Worm (Caenorhabditis elegans) whole organism, L1 larva: ENCODE measurements around the gene asp-4.

Experiments used
- Y116A8C.19 ChIP-seq: sonication (generic microtip); optimal IDR thresholded peaks from 2 replicates; lab custom pipeline; 2016; ENCODE audit warnings: missing compliant biosample characterization, missing genetic modification characterization, borderline replicate concordance
- blmp-1 ChIP-seq: fragments of 150-350 bp; optimal IDR thresholded peaks from 2 replicates; lab custom pipeline; 2014; ENCODE audit warnings: missing biosample characterization, missing genetic modification characterization
- ceh-63 ChIP-seq: fragments of 200-800 bp; sonication (Bioruptor generic); optimal IDR thresholded peaks from 2 replicates; lab custom pipeline; 2018; ENCODE audit warnings: mild to moderate bottlenecking, missing genetic modification characterization, missing compliant biosample characterization
- dpl-1 ChIP-seq, 3 experiments: fragments of 150-350 bp in 2 of 3; sonication (generic microtip) in 1 of 3; optimal IDR thresholded peaks; 2 replicates each; lab custom pipeline; 2014 to 2017; ENCODE audit warnings: missing biosample characterization in 3 of 3, missing genetic modification characterization in 3 of 3, missing genetic modification reagents in 3 of 3
- efl-1 ChIP-seq, 4 experiments: fragments of 150-350 bp; optimal IDR thresholded peaks in 3 of 4; peaks in 1 of 4; 1 replicate in 1 of 4; 2 replicates in 3 of 4; lab custom pipeline; 2014; ENCODE audit warnings: missing biosample characterization in 2 of 4, missing genetic modification characterization in 2 of 4, missing genetic modification reagents in 2 of 4
- egl-27 ChIP-seq, 2 experiments: fragments of 150-350 bp in 1 of 2; sonication (generic microtip); optimal IDR thresholded peaks; 3 replicates each; lab custom pipeline; 2017 to 2018; ENCODE audit warnings: missing biosample characterization in 2 of 2, missing genetic modification characterization in 2 of 2, missing genetic modification reagents in 2 of 2
- elt-2 ChIP-seq: sonication (generic microtip); optimal IDR thresholded peaks from 2 replicates; lab custom pipeline; 2016; ENCODE audit warnings: missing genetic modification characterization, mild to moderate bottlenecking, inconsistent platforms, missing compliant biosample characterization, missing genetic modification reagents
- elt-3 ChIP-seq, 6 experiments: fragments of 150-350 bp in 1 of 6; sonication (generic microtip); optimal IDR thresholded peaks; 2 replicates each; lab custom pipeline; 2017 to 2018; ENCODE audit warnings: missing biosample characterization in 6 of 6, missing genetic modification characterization in 6 of 6, inconsistent platforms in 1 of 6
- ets-5 ChIP-seq: fragments of 200-800 bp; sonication (Bioruptor generic); IDR thresholded peaks from 2 replicates; pipeline ENCODE4 v1.3.6; 2022; ENCODE audit warnings: missing genetic modification characterization, missing compliant biosample characterization
- fos-1 ChIP-seq: fragments of 150-350 bp; optimal IDR thresholded peaks from 2 replicates; lab custom pipeline; 2014; ENCODE audit warnings: missing biosample characterization, missing genetic modification characterization
- isw-1 ChIP-seq: fragments of 200-800 bp; sonication (Bioruptor generic); IDR thresholded peaks from 2 replicates; pipeline ENCODE4 v1.3.6; 2022; ENCODE audit warnings: missing genetic modification characterization, missing compliant biosample characterization
- lin-14 ChIP-seq: fragments of 200-800 bp; sonication (Bioruptor generic); optimal IDR thresholded peaks from 2 replicates; lab custom pipeline; 2018; ENCODE audit warnings: mild to moderate bottlenecking, missing genetic modification characterization, moderate library complexity, missing compliant biosample characterization
- lin-15B ChIP-seq: fragments of 150-350 bp; sonication (generic microtip); optimal IDR thresholded peaks from 3 replicates; lab custom pipeline; 2014; ENCODE audit warnings: missing biosample characterization, missing genetic modification characterization
- lin-35 ChIP-seq, 2 experiments: fragments of 150-350 bp; optimal IDR thresholded peaks; 2 replicates each; lab custom pipeline; 2014; ENCODE audit warnings: missing biosample characterization in 2 of 2, missing genetic modification characterization in 2 of 2, missing genetic modification reagents in 2 of 2
- lsy-2 ChIP-seq, 2 experiments: fragments of 150-350 bp; optimal IDR thresholded peaks; 2 replicates each; lab custom pipeline; 2014; ENCODE audit warnings: missing biosample characterization in 2 of 2, missing genetic modification characterization in 2 of 2
- mab-9 ChIP-seq: fragments of 200-800 bp; sonication (Bioruptor generic); IDR thresholded peaks from 2 replicates; pipeline ENCODE4 v1.3.6; 2022; ENCODE audit warnings: missing genetic modification reagents, missing genetic modification characterization, missing compliant biosample characterization
- mdl-1 ChIP-seq, 2 experiments: fragments of 150-350 bp; optimal IDR thresholded peaks; 2 replicates each; lab custom pipeline; 2014 to 2017; ENCODE audit warnings: missing biosample characterization in 2 of 2, missing genetic modification characterization in 2 of 2, inconsistent platforms in 1 of 2
- mef-2 ChIP-seq: fragments of 150-350 bp; optimal IDR thresholded peaks from 2 replicates; lab custom pipeline; 2014; ENCODE audit warnings: missing biosample characterization, missing genetic modification characterization
- nhr-12 ChIP-seq: sonication (generic microtip); optimal IDR thresholded peaks from 2 replicates; lab custom pipeline; 2017; ENCODE audit warnings: missing biosample characterization, missing genetic modification characterization
- nhr-19 ChIP-seq: fragments of 200-800 bp; sonication (Bioruptor generic); conservative IDR thresholded peaks from 2 replicates; pipeline ENCODE4 v1.3.6; 2022; ENCODE audit warnings: missing genetic modification characterization, missing compliant biosample characterization
- nhr-20 ChIP-seq: sonication (generic microtip); optimal IDR thresholded peaks from 2 replicates; lab custom pipeline; 2016; ENCODE audit warnings: mild to moderate bottlenecking, missing genetic modification characterization, missing compliant biosample characterization
- nhr-237 ChIP-seq: fragments of 150-350 bp; optimal IDR thresholded peaks from 2 replicates; lab custom pipeline; 2014; ENCODE audit warnings: missing biosample characterization, missing genetic modification characterization
- nhr-71 ChIP-seq: sonication (generic microtip); optimal IDR thresholded peaks from 2 replicates; lab custom pipeline; 2016; ENCODE audit warnings: mild to moderate bottlenecking, missing genetic modification characterization, moderate library complexity, missing compliant biosample characterization
- nhr-77 ChIP-seq: fragments of 150-350 bp; optimal IDR thresholded peaks from 2 replicates; lab custom pipeline; 2014; ENCODE audit warnings: missing biosample characterization, missing genetic modification characterization
- nhr-84 ChIP-seq: sonication (generic microtip); optimal IDR thresholded peaks from 2 replicates; lab custom pipeline; 2017; ENCODE audit warnings: missing biosample characterization, missing genetic modification characterization
- nhr-85 ChIP-seq: sonication (generic microtip); peaks from one replicate; lab custom pipeline; 2016; ENCODE audit warnings: missing genetic modification characterization, inconsistent platforms, missing compliant biosample characterization
- nhr-90 ChIP-seq: sonication (generic microtip); optimal IDR thresholded peaks from 2 replicates; lab custom pipeline; 2016; ENCODE audit warnings: mild to moderate bottlenecking, missing genetic modification characterization, missing compliant biosample characterization; ENCODE audit not compliant: poor library complexity
- snu-23 ChIP-seq: sonication (generic microtip); optimal IDR thresholded peaks from 2 replicates; lab custom pipeline; 2016; ENCODE audit warnings: missing genetic modification characterization, missing compliant biosample characterization
- swsn-7 ChIP-seq: sonication (generic microtip); optimal IDR thresholded peaks from 2 replicates; lab custom pipeline; 2016; ENCODE audit warnings: missing genetic modification characterization, missing compliant biosample characterization
- tlp-1 ChIP-seq: fragments of 150-350 bp; optimal IDR thresholded peaks from 2 replicates; lab custom pipeline; 2014; ENCODE audit warnings: missing biosample characterization, missing genetic modification characterization
- unc-130 ChIP-seq: fragments of 150-350 bp; optimal IDR thresholded peaks from 2 replicates; lab custom pipeline; 2017; ENCODE audit warnings: missing biosample characterization, missing genetic modification characterization, inconsistent platforms
- unc-30 ChIP-seq: sonication (generic microtip); optimal IDR thresholded peaks from 2 replicates; lab custom pipeline; 2017; ENCODE audit warnings: missing biosample characterization, missing genetic modification characterization
- unc-62 ChIP-seq: fragments of 150-350 bp; optimal IDR thresholded peaks from 2 replicates; lab custom pipeline; 2014; ENCODE audit warnings: missing biosample characterization, missing genetic modification reagents, missing genetic modification characterization
- unc-86 ChIP-seq: sonication (generic microtip); optimal IDR thresholded peaks from 2 replicates; lab custom pipeline; 2016; ENCODE audit warnings: missing genetic modification characterization, missing compliant biosample characterization
- xbp-1 ChIP-seq: sonication (generic microtip); optimal IDR thresholded peaks from 2 replicates; lab custom pipeline; 2016; ENCODE audit warnings: missing genetic modification characterization, missing compliant biosample characterization
- zag-1 ChIP-seq: fragments of 150-350 bp; optimal IDR thresholded peaks from 2 replicates; lab custom pipeline; 2014; ENCODE audit warnings: missing biosample characterization, missing genetic modification characterization
- ztf-11 ChIP-seq, 2 experiments: sonication (generic microtip); optimal IDR thresholded peaks; 2 replicates each; lab custom pipeline; 2016 to 2017; ENCODE audit warnings: missing genetic modification characterization in 2 of 2, missing biosample characterization in 1 of 2, missing compliant biosample characterization in 1 of 2
- ztf-4 ChIP-seq: fragments of 150-350 bp; optimal IDR thresholded peaks from 2 replicates; lab custom pipeline; 2014; ENCODE audit warnings: missing biosample characterization, missing genetic modification characterization

asp-4 gene

DNA sequence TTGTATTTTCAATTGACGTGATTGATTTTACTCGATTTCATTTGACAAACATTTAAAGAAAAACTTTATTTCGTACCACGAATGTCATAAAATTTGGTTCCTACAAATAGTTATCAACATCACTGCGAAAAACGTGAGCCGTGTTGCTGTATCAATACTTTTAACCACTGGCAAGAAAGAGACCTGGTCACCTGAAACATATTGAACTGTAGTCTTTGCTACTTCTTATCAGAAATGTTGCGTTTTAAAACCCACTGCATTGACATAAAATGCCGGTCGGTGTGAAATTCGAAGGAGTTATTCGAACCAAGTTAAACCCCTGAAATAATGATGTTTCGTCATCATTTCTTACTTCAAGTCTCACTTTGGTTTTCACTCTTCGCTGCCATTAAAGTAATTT, 26.4 kb upstream of the asp-4 start:
- peak; percentile 58 for TF ChIP-seq elt-2
- no peak for TF ChIP-seq egl-27 (tag; optimal IDR thresholded peaks at IDR 0.05; lab: Kevin White, UChicago)
- peak in 1 of 2 experiments; percentile 6 for TF ChIP-seq mdl-1 (tag; optimal IDR thresholded peaks at IDR 0.05; lab: Kevin White, UChicago)
- no peak for TF ChIP-seq zag-1 (tag; lab: Kevin White, UChicago)
- no peak for TF ChIP-seq isw-1
- peak in 1 of 2 experiments; percentile 29 for TF ChIP-seq lin-35 (GFP tag; optimal IDR thresholded peaks at IDR 0.05; lab: Kevin White, UChicago)
- TF ChIP-seq efl-1 (optimal IDR thresholded peaks at IDR 0.05; lab: Kevin White, UChicago) = no peak
- peak in 1 of 2 experiments; percentile 78 for TF ChIP-seq efl-1 (GFP tag; optimal IDR thresholded peaks at IDR 0.05 in 1 of 2; lab: Kevin White, UChicago)
- TF ChIP-seq, all 84 proteins: peak for 4

DNA sequence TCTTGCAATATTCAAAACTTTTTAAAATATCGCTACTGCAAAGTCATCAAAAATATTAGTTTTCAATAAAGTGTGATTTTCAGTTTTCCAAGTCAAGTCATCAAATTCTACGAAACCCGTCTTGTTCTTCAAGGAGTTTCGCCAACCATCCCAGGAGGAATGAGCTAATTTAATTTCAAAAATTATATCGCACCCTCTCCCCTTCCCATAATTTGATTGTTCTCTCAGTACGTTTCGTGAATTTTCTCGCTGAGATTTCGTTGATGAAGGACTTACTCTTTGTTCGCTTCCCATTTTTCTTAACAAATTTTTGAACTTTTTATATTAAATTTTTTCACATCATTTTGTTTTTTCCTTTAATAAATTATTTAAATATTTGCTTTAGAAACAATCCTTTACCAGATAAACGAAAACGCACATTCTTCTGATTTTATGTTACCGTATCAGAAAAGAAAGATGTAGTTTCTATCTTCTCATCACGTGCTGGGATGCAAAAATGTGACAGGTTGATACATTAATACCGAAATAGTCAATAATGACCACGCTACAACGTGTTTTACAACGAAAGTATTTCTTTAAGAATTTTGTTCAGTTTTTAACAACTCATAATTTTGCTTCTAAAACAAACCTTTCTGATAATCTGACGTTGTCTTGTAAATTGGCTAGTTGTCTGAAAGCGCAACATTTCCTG, 25.6 kb upstream of the asp-4 start:
- TF ChIP-seq xbp-1 (tag; lab: Kevin White, UChicago) (no peak), tlp-1 (no peak), egl-27 (tag; optimal IDR thresholded peaks at IDR 0.05; lab: Kevin White, UChicago) (no peak), lin-14 (GFP tag; lab: Kevin White, UChicago) (peak; percentile 46), blmp-1 (tag; lab: Kevin White, UChicago) (peak; percentile 64), lin-35 (GFP tag; optimal IDR thresholded peaks at IDR 0.05; lab: Kevin White, UChicago) (peak in 1 of 2 experiments; percentile 65), nhr-85 (tag; lab: Kevin White, UChicago) (peak; percentile 86), nhr-20 (tag; lab: Kevin White, UChicago) (peak; percentile 82), isw-1 (no peak), nhr-90 (tag; lab: Kevin White, UChicago) (peak; percentile 41), lsy-2 (tag; optimal IDR thresholded peaks at IDR 0.05; lab: Kevin White, UChicago) (peak in 1 of 2 experiments; percentile 61), mdl-1 (tag; optimal IDR thresholded peaks at IDR 0.05; lab: Kevin White, UChicago) (peak in 1 of 2 experiments; percentile 51), dpl-1 (GFP tag; optimal IDR thresholded peaks at IDR 0.05; lab: Kevin White, UChicago) (peak in 1 of 3 experiments; percentile 5), snu-23 (GFP tag; lab: Kevin White, UChicago) (peak; percentile 56), nhr-71 (tag; lab: Kevin White, UChicago) (peak; percentile 49), elt-3 (tag; optimal IDR thresholded peaks at IDR 0.05; lab: Kevin White, UChicago) (peak in 2 of 6 experiments; percentile 7 to 24), nhr-19 (GFP tag; lab: Robert Waterston, UW) (peak; percentile 32; the same call in 1 of the 2 replicates), elt-2 (peak; percentile 0), mef-2 (no peak)
- TF ChIP-seq, all 84 proteins: peak for 14

DNA sequence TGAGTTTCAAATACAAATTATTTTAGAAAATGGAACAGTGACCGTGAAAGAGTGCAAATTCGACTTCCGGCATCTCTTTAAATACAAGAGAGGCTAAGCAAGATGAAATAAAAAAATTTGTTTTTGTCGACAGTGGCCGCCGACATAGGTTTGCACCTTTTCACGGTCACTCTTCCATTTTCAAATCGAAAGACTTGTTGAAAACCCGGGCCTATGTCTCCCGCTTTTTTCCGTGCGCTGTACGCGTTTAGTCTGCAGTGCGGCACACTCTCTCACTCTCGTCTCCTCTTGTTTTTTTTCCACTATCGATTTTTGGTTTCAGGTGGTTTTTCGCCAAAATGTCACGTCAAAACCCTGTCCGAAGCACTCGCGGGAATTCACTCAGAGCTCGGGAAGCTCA, 23.8 kb upstream of the asp-4 start, which contains the start of gene hpl-1:
Gene hpl-1, plus strand, starts transcription at position 301 of the 400 bp plus-strand sequence.
- TF ChIP-seq mab-9 (GFP tag; lab: Robert Waterston, UW) = no peak

DNA sequence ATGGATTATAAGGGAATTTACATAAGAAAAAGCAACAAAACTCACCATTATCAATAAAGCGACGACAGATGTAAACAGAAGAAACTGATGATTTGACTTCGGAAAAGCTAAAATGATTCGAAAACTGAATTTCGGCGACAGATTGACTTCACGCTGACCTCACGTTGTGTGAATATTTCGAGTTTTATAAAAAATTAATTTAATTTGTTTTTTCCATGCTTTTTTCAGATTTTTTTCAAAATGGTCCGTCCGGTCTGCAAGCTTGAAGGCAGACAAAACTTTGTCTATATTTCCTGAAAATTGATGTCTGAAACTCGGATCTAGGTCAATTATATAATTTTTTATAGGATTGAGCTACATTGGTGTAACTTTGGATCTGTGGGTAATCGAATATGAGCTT, 21.0 kb upstream of the asp-4 start, which contains the start of gene K08H2.5:
Gene K08H2.5, minus strand, starts transcription at position 101 of the 400 bp plus-strand sequence.
- no peak for TF ChIP-seq nhr-237 (tag; lab: Kevin White, UChicago)
- TF ChIP-seq lin-15B (tag; lab: Kevin White, UChicago) = no peak
- TF ChIP-seq unc-130 = no peak
- no peak for TF ChIP-seq elt-2
- no peak for TF ChIP-seq zag-1 (tag; lab: Kevin White, UChicago)
- no peak for TF ChIP-seq ztf-4 (tag; lab: Kevin White, UChicago)
- TF ChIP-seq nhr-77 (tag; lab: Kevin White, UChicago) = no peak
- no peak for TF ChIP-seq ceh-63
- no peak for TF ChIP-seq unc-86 (tag; lab: Kevin White, UChicago)
- TF ChIP-seq nhr-20 (tag; lab: Kevin White, UChicago) = no peak
- TF ChIP-seq egl-27 (tag; optimal IDR thresholded peaks at IDR 0.05; lab: Kevin White, UChicago) = no peak
- no peak for TF ChIP-seq fos-1 (tag; lab: Kevin White, UChicago)
- TF ChIP-seq swsn-7 = no peak
- no peak for TF ChIP-seq nhr-84 (tag; lab: Kevin White, UChicago)
- TF ChIP-seq nhr-12 = no peak
- TF ChIP-seq Y116A8C.19 (tag; lab: Kevin White, UChicago) = no peak
- no peak for TF ChIP-seq unc-30
- no peak for TF ChIP-seq ets-5 (GFP tag; lab: Robert Waterston, UW)
- no peak for TF ChIP-seq ztf-11 (tag; optimal IDR thresholded peaks at IDR 0.05; lab: Kevin White, UChicago)
- TF ChIP-seq unc-62 (GFP tag; lab: Kevin White, UChicago) = no peak
